Worm (Caenorhabditis elegans) whole organism, L3 larva: Measurements from ENCODE around the gene irld-12.

ENCODE experiments used
- ama-1 ChIP-seq: fragments of 150-350 bp; optimal IDR thresholded peaks from 2 replicates; lab custom pipeline; 2018
- ceh-16 ChIP-seq: sonication (generic microtip); optimal IDR thresholded peaks from 2 replicates; lab custom pipeline; 2017; ENCODE audit warnings: missing biosample characterization, missing genetic modification characterization
- ceh-82 ChIP-seq: fragments of 150-350 bp; optimal IDR thresholded peaks from 2 replicates; lab custom pipeline; 2014; ENCODE audit warnings: missing biosample characterization, missing genetic modification characterization
- fkh-10 ChIP-seq: sonication (generic microtip); optimal IDR thresholded peaks from 2 replicates; lab custom pipeline; 2017; ENCODE audit warnings: missing biosample characterization, missing genetic modification reagents, missing genetic modification characterization
- fkh-2 ChIP-seq: fragments of 150-350 bp; optimal IDR thresholded peaks from 2 replicates; lab custom pipeline; 2014; ENCODE audit warnings: missing biosample characterization, missing genetic modification reagents, missing genetic modification characterization
- fos-1 ChIP-seq: fragments of 150-350 bp; optimal IDR thresholded peaks from 2 replicates; lab custom pipeline; 2014; ENCODE audit warnings: missing biosample characterization, missing genetic modification characterization
- lin-39 ChIP-seq: fragments of 150-350 bp; optimal IDR thresholded peaks from 2 replicates; lab custom pipeline; 2018; ENCODE audit warnings: missing biosample characterization, missing genetic modification reagents, missing genetic modification characterization
- mdl-1 ChIP-seq: fragments of 150-350 bp; optimal IDR thresholded peaks from 2 replicates; lab custom pipeline; 2014; ENCODE audit warnings: missing biosample characterization, missing genetic modification characterization
- nhr-28 ChIP-seq: fragments of 150-350 bp; optimal IDR thresholded peaks from 2 replicates; lab custom pipeline; 2014; ENCODE audit warnings: missing biosample characterization, missing genetic modification characterization
- skn-1 ChIP-seq: fragments of 150-350 bp; optimal IDR thresholded peaks from 2 replicates; lab custom pipeline; 2014; ENCODE audit warnings: missing biosample characterization, missing genetic modification characterization
- snpc-4 ChIP-seq: fragments of 150-350 bp; optimal IDR thresholded peaks from 2 replicates; lab custom pipeline; 2014; ENCODE audit warnings: missing biosample characterization, missing genetic modification characterization
- unc-62 ChIP-seq: fragments of 150-350 bp; sonication (generic microtip); optimal IDR thresholded peaks from 4 replicates; lab custom pipeline; 2014; ENCODE audit warnings: missing biosample characterization, missing genetic modification reagents, missing genetic modification characterization

DNA sequence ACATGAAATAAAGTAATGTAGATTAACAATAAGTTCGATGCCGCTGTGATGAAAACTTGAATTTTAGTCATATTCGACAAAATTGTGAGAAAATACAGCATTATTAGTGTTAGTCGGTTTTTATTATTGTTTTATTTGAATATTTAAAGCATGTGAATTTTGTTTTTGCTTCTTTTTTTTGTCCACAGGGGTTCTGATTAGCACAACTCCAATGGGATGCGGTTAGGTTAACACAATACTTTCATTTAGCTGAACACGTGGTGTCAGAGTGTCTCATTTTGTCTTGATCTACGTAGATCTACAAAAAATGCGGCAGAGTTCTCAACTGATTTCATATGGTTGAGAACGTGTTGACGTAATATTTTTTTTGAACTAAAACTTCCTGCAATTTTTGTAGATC lies 47.9 kb upstream of the irld-12 start, which contains the start of gene str-40:
- TF ChIP-seq snpc-4 (tag; lab: Kevin White, UChicago) (no peak), ceh-16 (tag; lab: Kevin White, UChicago) (no peak), ama-1 (lab: Kevin White, UChicago) (no peak), fkh-10 (GFP tag; lab: Kevin White, UChicago) (no peak), mdl-1 (no peak), unc-62 (GFP tag; lab: Kevin White, UChicago) (no peak), ceh-82 (tag; lab: Kevin White, UChicago) (no peak), fkh-2 (tag; lab: Kevin White, UChicago) (no peak), skn-1 (tag; lab: Kevin White, UChicago) (no peak), nhr-28 (tag; lab: Kevin White, UChicago) (no peak), lin-39 (tag; lab: Kevin White, UChicago) (no peak), fos-1 (tag; lab: Kevin White, UChicago) (no peak)
